Fruit fly (Drosophila melanogaster): ENCODE results near the gene ifc.
A peak's percentile ranks its signal among the peaks of the same experiment; 100 is the strongest.

The ifc gene

DNA sequence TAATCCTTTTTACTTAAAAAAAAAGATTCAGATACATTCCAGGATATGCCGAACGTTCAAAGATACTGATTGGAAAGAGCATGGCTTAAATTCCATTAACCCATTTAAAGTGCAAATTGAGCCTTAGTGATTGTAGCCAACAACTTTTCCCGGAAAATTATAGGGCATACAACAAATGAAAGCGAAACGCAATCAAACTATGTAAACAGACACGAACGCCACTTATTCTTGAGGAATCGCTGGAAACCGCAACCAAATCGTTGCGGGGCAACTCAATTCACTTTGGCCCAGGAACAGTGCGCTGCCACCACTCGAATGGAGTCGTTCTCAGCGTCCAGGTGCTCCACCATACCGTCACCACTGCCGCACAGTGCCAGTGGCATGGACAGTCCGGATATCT lies 34.4 kb downstream of the ifc start, which contains the start of gene CG13996:
CG13996 (plus strand) TSS at position 301 of the 400 bp plus-strand sequence.
- TF ChIP-seq hkb (optimal IDR thresholded peaks at IDR 0.05), result no peak
- no peak for TF ChIP-seq hkb (GFP tag; IDR thresholded peaks at IDR 0.05)
- no peak for TF ChIP-seq pho (GFP tag; optimal IDR thresholded peaks at IDR 0.05)
- no peak for TF ChIP-seq Fer3 (tag; optimal IDR thresholded peaks at IDR 0.05)

DNA sequence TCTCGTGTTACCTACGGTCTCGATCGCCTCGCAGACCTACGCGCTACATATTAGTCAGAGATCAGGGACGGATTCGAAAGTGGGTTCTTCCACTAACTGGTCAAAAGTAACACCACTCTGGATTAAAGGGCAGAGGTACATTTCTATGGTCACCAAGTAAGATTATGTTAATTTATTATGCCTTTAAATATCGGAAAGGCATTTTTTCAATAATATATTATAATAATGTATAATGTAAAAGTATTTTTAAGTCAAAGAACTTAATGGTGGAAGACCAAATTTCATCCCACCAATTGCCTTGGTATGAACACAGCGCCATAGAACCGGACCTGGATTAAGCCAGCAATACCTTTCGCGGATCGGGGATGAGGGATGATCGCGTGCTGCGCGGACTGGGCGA lies 36.6 kb downstream of the ifc start:
- TF ChIP-seq dysf (GFP tag; IDR thresholded peaks at IDR 0.05) (0 out of 3 replicates have a peak, but pooled peaks have one; percentile 9), dmrt11E (tag; optimal IDR thresholded peaks at IDR 0.05) (peak; percentile 13), sqz (GFP tag; optimal IDR thresholded peaks at IDR 0.05) (no peak), yki (optimal IDR thresholded peaks at IDR 0.05) (no peak), Gug (GFP tag; IDR thresholded peaks at IDR 0.05) (0 out of 4 replicates have a peak, but pooled peaks have one; percentile 36), nom (GFP tag; optimal IDR thresholded peaks at IDR 0.05) (peak; percentile 64), chm (GFP tag; IDR thresholded peaks at IDR 0.05) (no peak), Nf-YC (tag; optimal IDR thresholded peaks at IDR 0.05) (no peak), prd (optimal IDR thresholded peaks at IDR 0.05) (no peak), prd (GFP tag; IDR thresholded peaks at IDR 0.05) (peak; percentile 30; the same call in 1 of the 3 replicates), nmo (GFP tag; optimal IDR thresholded peaks at IDR 0.05) (peak; percentile 57), sisA (GFP tag; IDR thresholded peaks at IDR 0.05) (0 out of 2 replicates have a peak, but pooled peaks have one; percentile 27), CG2712 (tag; optimal IDR thresholded peaks at IDR 0.05) (peak; percentile 70), Dp (GFP tag; optimal IDR thresholded peaks at IDR 0.05) (no peak), CG7372 (GFP tag; IDR thresholded peaks at IDR 0.05) (no peak), CG10979 (tag; optimal IDR thresholded peaks at IDR 0.05) (peak; percentile 47), CG17359 (tag; optimal IDR thresholded peaks at IDR 0.05) (peak; percentile 18), CG14710 (tag; optimal IDR thresholded peaks at IDR 0.05) (peak; percentile 54), D19A (tag; optimal IDR thresholded peaks at IDR 0.05) (peak; percentile 44), bsh (GFP tag; optimal IDR thresholded peaks at IDR 0.05) (peak; percentile 31 to 34), croc (GFP tag; conservative IDR thresholded peaks at IDR 0.05) (peak; percentile 33; the same call in 1 of the 3 replicates), CG9727 (GFP tag; optimal IDR thresholded peaks at IDR 0.05) (peak; percentile 52), jing (GFP tag; optimal IDR thresholded peaks at IDR 0.05) (no peak), CG4730 (GFP tag; IDR thresholded peaks at IDR 0.05) (no peak), CG4404 (GFP tag; IDR thresholded peaks at IDR 0.05) (peak; percentile 68), lab (GFP tag; optimal IDR thresholded peaks at IDR 0.05) (peak; percentile 4), CG17829 (tag; optimal IDR thresholded peaks at IDR 0.05) (peak; percentile 40), CG15696 (tag; optimal IDR thresholded peaks at IDR 0.05) (peak; percentile 65), lola (GFP tag; optimal IDR thresholded peaks at IDR 0.05) (peak in 1 of 3 experiments; percentile 58), emc (GFP tag; optimal IDR thresholded peaks at IDR 0.05) (no peak), hkb (optimal IDR thresholded peaks at IDR 0.05) (no peak), hkb (GFP tag; IDR thresholded peaks at IDR 0.05) (no peak), sd (tag; optimal IDR thresholded peaks at IDR 0.05) (no peak), CG4424 (GFP tag; optimal IDR thresholded peaks at IDR 0.05) (peak; percentile 13), CG11696 (GFP tag; IDR thresholded peaks at IDR 0.05) (no peak), CG7839 (tag; optimal IDR thresholded peaks at IDR 0.05) (peak; percentile 42), CG17568 (GFP tag; optimal IDR thresholded peaks at IDR 0.05) (no peak), her (GFP tag; optimal IDR thresholded peaks at IDR 0.05) (no peak), dimm (GFP tag; IDR thresholded peaks at IDR 0.05) (no peak), CG8359 (GFP tag; optimal IDR thresholded peaks at IDR 0.05; ENCODE audit: borderline replicate concordance) (peak; percentile 6), jigr1 (GFP tag; IDR thresholded peaks at IDR 0.05) (no peak), D (optimal IDR thresholded peaks at IDR 0.05) (no peak), D (GFP tag; optimal IDR thresholded peaks at IDR 0.05) (peak; percentile 10), gce (GFP tag; IDR thresholded peaks at IDR 0.05) (no peak), CG6854 (GFP tag; optimal IDR thresholded peaks at IDR 0.05) (no peak), phol (tag; optimal IDR thresholded peaks at IDR 0.05) (peak; percentile 58), fd96Cb (tag; optimal IDR thresholded peaks at IDR 0.05) (peak; percentile 23)

All from whole organism, embryonic.